Worm (Caenorhabditis elegans) whole organism, L3 larva: ENCODE measurements around the gene fbxa-38.

Experiments
- ceh-9 ChIP-seq: sonication (generic microtip); optimal IDR thresholded peaks from 2 replicates; lab custom pipeline; 2018; ENCODE audit warnings: missing biosample characterization, missing genetic modification characterization
- egl-27 ChIP-seq: sonication (generic microtip); optimal IDR thresholded peaks from 4 replicates; lab custom pipeline; 2017; ENCODE audit warnings: missing biosample characterization, missing genetic modification reagents, missing genetic modification characterization

ce11 chrIII:2211120-2211519 is 13.4 kb upstream of the fbxa-38 start, which contains the start of gene C39B5.14:
- TF ChIP-seq ceh-9 (tag; lab: Kevin White, UChicago) = no peak
- no peak for TF ChIP-seq egl-27 (tag; lab: Kevin White, UChicago)
